Worm (Caenorhabditis elegans) whole organism, late embryonic: ENCODE results near the gene K10C2.2.

Source experiments
- C08G9.2 ChIP-seq: sonication (generic microtip); optimal IDR thresholded peaks from 2 replicates; lab custom pipeline; 2016; ENCODE audit warnings: mild to moderate bottlenecking, missing genetic modification characterization, moderate library complexity, missing compliant biosample characterization
- T23F11.4 ChIP-seq: fragments of 200-800 bp; sonication (Bioruptor generic); optimal IDR thresholded peaks from 2 replicates; lab custom pipeline; 2018; ENCODE audit warnings: mild to moderate bottlenecking, missing genetic modification characterization, missing compliant biosample characterization
- Y22D7AL.16 ChIP-seq: sonication (generic microtip); optimal IDR thresholded peaks from 2 replicates; lab custom pipeline; 2016; ENCODE audit warnings: missing genetic modification characterization, missing compliant biosample characterization
- ama-1 ChIP-seq: fragments of 150-350 bp; optimal IDR thresholded peaks from 2 replicates; lab custom pipeline; 2014
- ceh-19 ChIP-seq: fragments of 200-800 bp; sonication (Bioruptor generic); optimal IDR thresholded peaks from 2 replicates; lab custom pipeline; 2018; ENCODE audit warnings: mild to moderate bottlenecking, missing genetic modification characterization, missing compliant biosample characterization
- ceh-2 ChIP-seq: sonication (generic microtip); optimal IDR thresholded peaks from 2 replicates; lab custom pipeline; 2016; ENCODE audit warnings: missing genotype, missing genetic modification characterization, missing compliant biosample characterization
- ceh-22 ChIP-seq: sonication (generic microtip); optimal IDR thresholded peaks from 2 replicates; lab custom pipeline; 2017; ENCODE audit warnings: missing biosample characterization, missing genetic modification characterization
- ceh-24 ChIP-seq: sonication (generic microtip); optimal IDR thresholded peaks from 2 replicates; lab custom pipeline; 2016; ENCODE audit warnings: mild to moderate bottlenecking, missing genetic modification characterization, missing compliant biosample characterization
- ceh-30 ChIP-seq: fragments of 150-350 bp; optimal IDR thresholded peaks from 2 replicates; lab custom pipeline; 2014; ENCODE audit warnings: missing biosample characterization, missing genetic modification characterization
- ceh-45 ChIP-seq: fragments of 200-800 bp; sonication (Bioruptor generic); IDR thresholded peaks from 2 replicates; pipeline ENCODE4 v1.3.6; 2022; ENCODE audit warnings: missing genetic modification reagents, missing genetic modification characterization, missing compliant biosample characterization
- ceh-6 ChIP-seq: fragments of 200-800 bp; sonication (Bioruptor generic); optimal IDR thresholded peaks from 2 replicates; lab custom pipeline; 2018; ENCODE audit warnings: mild to moderate bottlenecking, missing genetic modification characterization, missing compliant biosample characterization
- ceh-9 ChIP-seq: sonication (generic microtip); optimal IDR thresholded peaks from 2 replicates; lab custom pipeline; 2016; ENCODE audit warnings: mild to moderate bottlenecking, missing genetic modification characterization, inconsistent platforms, missing compliant biosample characterization
- dve-1 ChIP-seq: sonication (generic microtip); optimal IDR thresholded peaks from 2 replicates; lab custom pipeline; 2017; ENCODE audit warnings: antibody characterized with exemption, mild to moderate bottlenecking, missing genetic modification characterization, missing compliant biosample characterization
- elt-4 ChIP-seq: sonication (generic microtip); optimal IDR thresholded peaks from 2 replicates; lab custom pipeline; 2016; ENCODE audit warnings: missing genetic modification characterization, missing compliant biosample characterization
- eyg-1 ChIP-seq: sonication (generic microtip); optimal IDR thresholded peaks from 2 replicates; lab custom pipeline; 2016; ENCODE audit warnings: missing genotype, missing genetic modification characterization, missing compliant biosample characterization
- fax-1 ChIP-seq: sonication (generic microtip); optimal IDR thresholded peaks from 2 replicates; lab custom pipeline; 2016; ENCODE audit warnings: missing genotype, missing genetic modification characterization, missing compliant biosample characterization
- fkh-10 ChIP-seq: fragments of 150-350 bp; optimal IDR thresholded peaks from 2 replicates; lab custom pipeline; 2014; ENCODE audit warnings: missing biosample characterization, missing genetic modification reagents, missing genetic modification characterization
- gmeb-2 ChIP-seq: sonication (generic microtip); optimal IDR thresholded peaks from 2 replicates; lab custom pipeline; 2016; ENCODE audit warnings: missing genetic modification characterization, inconsistent platforms, missing compliant biosample characterization
- hlh-30 ChIP-seq: sonication (generic microtip); optimal IDR thresholded peaks from 2 replicates; lab custom pipeline; 2017; ENCODE audit warnings: antibody characterized with exemption, missing genetic modification characterization, missing compliant biosample characterization; ENCODE audit not compliant: insufficient read depth
- mec-3 ChIP-seq: sonication (generic microtip); optimal IDR thresholded peaks from 2 replicates; lab custom pipeline; 2016; ENCODE audit warnings: borderline replicate concordance, missing genetic modification characterization, missing compliant biosample characterization
- nfya-1 ChIP-seq: sonication (generic microtip); optimal IDR thresholded peaks from 2 replicates; lab custom pipeline; 2017; ENCODE audit warnings: missing genetic modification characterization, mild to moderate bottlenecking, missing compliant biosample characterization, antibody characterized with exemption, moderate library complexity
- nhr-11 ChIP-seq: fragments of 150-350 bp; optimal IDR thresholded peaks from 2 replicates; lab custom pipeline; 2014; ENCODE audit warnings: missing biosample characterization, missing genetic modification characterization
- nhr-232 ChIP-seq: sonication (generic microtip); optimal IDR thresholded peaks from 2 replicates; lab custom pipeline; 2016; ENCODE audit warnings: missing genetic modification characterization, missing compliant biosample characterization
- odd-2 ChIP-seq: sonication (generic microtip); optimal IDR thresholded peaks from 2 replicates; lab custom pipeline; 2017; ENCODE audit warnings: antibody characterized with exemption, mild to moderate bottlenecking, missing genetic modification characterization, missing compliant biosample characterization
- pat-9 ChIP-seq: fragments of 200-800 bp; sonication (Bioruptor generic); optimal IDR thresholded peaks from 2 replicates; lab custom pipeline; 2018; ENCODE audit warnings: mild to moderate bottlenecking, missing genetic modification characterization, moderate library complexity, missing compliant biosample characterization
- pqm-1 ChIP-seq: sonication (generic microtip); optimal IDR thresholded peaks from 2 replicates; lab custom pipeline; 2016; ENCODE audit warnings: missing genetic modification characterization, missing compliant biosample characterization
- pros-1 ChIP-seq: fragments of 150-350 bp; optimal IDR thresholded peaks from 2 replicates; lab custom pipeline; 2014; ENCODE audit warnings: missing biosample characterization, missing genetic modification reagents, missing genetic modification characterization
- ref-2 ChIP-seq: sonication (generic microtip); optimal IDR thresholded peaks from 2 replicates; lab custom pipeline; 2016; ENCODE audit warnings: missing genetic modification characterization, missing compliant biosample characterization
- rnt-1 ChIP-seq: sonication (generic microtip); optimal IDR thresholded peaks from 2 replicates; lab custom pipeline; 2016; ENCODE audit warnings: missing genetic modification characterization, missing compliant biosample characterization
- sdc-2 ChIP-seq: sonication (generic microtip); optimal IDR thresholded peaks from 2 replicates; lab custom pipeline; 2016; ENCODE audit warnings: missing genotype, missing genetic modification characterization, missing compliant biosample characterization
- sox-2 ChIP-seq: fragments of 200-800 bp; sonication (Bioruptor generic); IDR thresholded peaks from 2 replicates; pipeline ENCODE4 v1.3.6; 2022; ENCODE audit warnings: missing genetic modification reagents, missing genetic modification characterization, missing compliant biosample characterization
- syd-9 ChIP-seq: sonication (generic microtip); optimal IDR thresholded peaks from 2 replicates; lab custom pipeline; 2016; ENCODE audit warnings: mild to moderate bottlenecking, missing genetic modification characterization, moderate library complexity, missing compliant biosample characterization
- tbx-2 ChIP-seq: sonication (generic microtip); optimal IDR thresholded peaks from 2 replicates; lab custom pipeline; 2016; ENCODE audit warnings: missing genetic modification characterization, missing compliant biosample characterization
- unc-3 ChIP-seq, 2 experiments: fragments of 200-800 bp in 1 of 2; sonication (Bioruptor generic) in 1 of 2; sonication (generic microtip) in 1 of 2; conservative IDR thresholded peaks in 1 of 2; optimal IDR thresholded peaks in 1 of 2; 2 replicates each; pipeline versions ENCODE4 v1.3.6 to Lab custom; 2016 to 2022; ENCODE audit warnings: missing compliant biosample characterization in 2 of 2, missing genetic modification characterization in 2 of 2, missing genetic modification reagents in 1 of 2
- unc-42 ChIP-seq: sonication (generic microtip); optimal IDR thresholded peaks from 2 replicates; lab custom pipeline; 2016; ENCODE audit warnings: missing genotype, missing genetic modification characterization, missing compliant biosample characterization
- unc-55 ChIP-seq: sonication (generic microtip); optimal IDR thresholded peaks from 2 replicates; lab custom pipeline; 2017; ENCODE audit warnings: missing biosample characterization, missing genetic modification reagents, missing genetic modification characterization
- unc-86 ChIP-seq: sonication (generic microtip); optimal IDR thresholded peaks from 2 replicates; lab custom pipeline; 2016; ENCODE audit warnings: missing genetic modification characterization, missing compliant biosample characterization
- zip-5 ChIP-seq: sonication (generic microtip); optimal IDR thresholded peaks from 2 replicates; lab custom pipeline; 2016; ENCODE audit warnings: missing genetic modification characterization, missing compliant biosample characterization

The K10C2.2 gene

DNA sequence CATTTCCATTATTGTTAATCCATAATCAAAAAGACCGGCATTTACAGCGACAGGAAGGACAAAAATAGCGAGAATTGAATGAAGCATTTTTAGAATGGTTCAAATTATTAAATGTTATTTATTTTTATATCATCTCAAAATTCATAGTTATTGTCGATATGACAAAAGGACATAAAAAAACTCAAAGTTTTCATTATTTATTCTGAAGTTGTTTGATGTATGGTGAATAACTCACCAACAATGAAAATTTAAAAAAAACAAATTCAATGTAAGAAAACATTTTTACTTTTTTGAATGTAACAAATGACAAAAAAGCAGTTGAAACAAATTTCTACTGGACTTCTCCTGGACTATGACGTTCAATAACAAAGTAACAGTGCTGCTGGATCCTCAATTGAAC lies 6.9 kb upstream of the K10C2.2 start, which contains the start of gene K10C2.14:
TSS of gene K10C2.14 (minus strand) at position 101 of the 400 bp plus-strand sequence.
- TF ChIP-seq nhr-11 (tag; lab: Kevin White, UChicago) (no peak), mec-3 (tag; lab: Kevin White, UChicago) (no peak), fkh-10 (GFP tag; lab: Kevin White, UChicago) (no peak), sdc-2 (no peak), ceh-30 (tag; lab: Kevin White, UChicago) (no peak), ama-1 (lab: Kevin White, UChicago) (no peak), rnt-1 (no peak), tbx-2 (tag; lab: Kevin White, UChicago) (no peak), fax-1 (tag; lab: Kevin White, UChicago) (no peak), T23F11.4 (GFP tag; lab: Kevin White, UChicago) (no peak), odd-2 (tag; lab: Kevin White, UChicago) (no peak), Y22D7AL.16 (tag; lab: Kevin White, UChicago) (no peak), nfya-1 (no peak), dve-1 (tag; lab: Kevin White, UChicago) (no peak), ceh-24 (no peak)

DNA sequence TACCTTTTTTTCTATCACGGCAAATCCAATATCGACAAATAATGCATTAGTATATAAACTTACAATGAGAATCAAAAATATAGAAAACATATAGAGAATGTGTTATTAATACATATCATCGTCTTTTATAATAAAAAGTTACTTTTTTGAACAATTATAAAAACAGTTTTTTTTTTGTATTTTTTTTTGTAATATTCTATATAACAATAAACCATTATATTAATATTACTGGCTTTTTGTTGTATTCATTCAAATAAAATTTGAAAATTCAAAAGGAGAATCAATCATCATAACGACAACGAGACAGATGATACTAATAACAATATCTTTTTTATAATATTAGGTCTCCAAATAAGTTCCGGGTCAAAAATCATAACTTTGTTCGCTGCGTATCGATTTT lies 4.0 kb upstream of the K10C2.2 start, which contains the start of gene K10C2.8:
TSS of gene K10C2.8 (minus strand) at position 101 of the 400 bp plus-strand sequence.
- TF ChIP-seq ceh-30 (tag; lab: Kevin White, UChicago) = no peak
- TF ChIP-seq eyg-1 (tag; lab: Kevin White, UChicago) = no peak
- TF ChIP-seq ref-2 = no peak
- no peak for TF ChIP-seq tbx-2 (tag; lab: Kevin White, UChicago)
- TF ChIP-seq ceh-9 = no peak
- no peak for TF ChIP-seq unc-42 (tag; lab: Kevin White, UChicago)
- no peak for TF ChIP-seq zip-5 (tag; lab: Kevin White, UChicago)
- no peak for TF ChIP-seq pqm-1
- no peak for TF ChIP-seq unc-55 (GFP tag; lab: Kevin White, UChicago)
- TF ChIP-seq ceh-19 (GFP tag; lab: Kevin White, UChicago) = no peak
- no peak for TF ChIP-seq fax-1 (tag; lab: Kevin White, UChicago)
- no peak for TF ChIP-seq ceh-45 (GFP tag; lab: Robert Waterston, UW)
- no peak for TF ChIP-seq sdc-2
- TF ChIP-seq dve-1 (tag; lab: Kevin White, UChicago) = no peak

DNA sequence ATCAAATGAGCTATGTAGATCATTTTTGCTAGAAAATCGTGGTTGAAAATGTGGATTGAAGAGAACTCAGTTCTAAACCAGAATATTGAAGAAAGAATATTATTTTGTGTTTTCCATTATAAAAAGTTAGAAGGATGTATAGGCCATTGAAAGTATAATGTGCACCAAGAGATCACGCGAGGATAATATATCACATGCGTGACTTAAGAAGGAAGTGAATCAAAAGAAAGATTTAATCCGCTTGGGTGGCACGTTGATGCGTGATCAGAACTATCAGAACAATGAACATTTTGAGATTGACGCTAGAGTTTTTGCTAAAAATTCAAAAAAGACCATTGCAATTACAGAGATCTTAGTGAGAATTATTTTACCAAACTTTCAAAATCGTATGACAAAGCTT lies 2.2 kb upstream of the K10C2.2 start:
- no peak for TF ChIP-seq elt-4 (tag; lab: Kevin White, UChicago)
- TF ChIP-seq fkh-10 (GFP tag; lab: Kevin White, UChicago) = no peak
- no peak for TF ChIP-seq sdc-2
- TF ChIP-seq nfya-1 = no peak
- no peak for TF ChIP-seq unc-3 (GFP tag; conservative IDR thresholded peaks at IDR 0.05; lab: Robert Waterston, UW)
- TF ChIP-seq unc-3 (tag; optimal IDR thresholded peaks at IDR 0.05; lab: Kevin White, UChicago) = no peak
- TF ChIP-seq unc-86 = no peak
- no peak for TF ChIP-seq fax-1 (tag; lab: Kevin White, UChicago)
- no peak for TF ChIP-seq nhr-232 (tag; lab: Kevin White, UChicago)
- TF ChIP-seq sox-2 (GFP tag; lab: Robert Waterston, UW) = no peak
- no peak for TF ChIP-seq syd-9 (tag; lab: Kevin White, UChicago)
- TF ChIP-seq ceh-2 (tag; lab: Kevin White, UChicago) = no peak
- TF ChIP-seq pros-1 (tag; lab: Kevin White, UChicago) = no peak
- no peak for TF ChIP-seq ceh-6 (GFP tag; lab: Kevin White, UChicago)
- no peak for TF ChIP-seq ceh-22 (tag; lab: Kevin White, UChicago)
- no peak for TF ChIP-seq hlh-30 (tag; lab: Kevin White, UChicago)
- no peak for TF ChIP-seq C08G9.2
- TF ChIP-seq pat-9 (tag; lab: Kevin White, UChicago) = no peak
- no peak for TF ChIP-seq gmeb-2
- no peak for TF ChIP-seq mec-3 (tag; lab: Kevin White, UChicago)
- no peak for TF ChIP-seq ceh-9
